Fruit fly (Drosophila melanogaster) whole organism, embryonic: Measurements from ENCODE around the gene CG7182.
A peak's percentile ranks its signal among the peaks of the same experiment; 100 is the strongest.

Experiments
- ATbp ChIP-seq: fragments of 200-800 bp; sonication (Bioruptor generic); optimal IDR thresholded peaks from 2 replicates; lab custom pipeline; 2017; ENCODE audit warnings: missing biosample characterization, mild to moderate bottlenecking, missing genetic modification characterization, missing genetic modification reagents
- B-H1 ChIP-seq: fragments of 200-800 bp; sonication (Bioruptor generic); IDR thresholded peaks from 3 replicates; pipeline ENCODE4 v1.3.6; 2022; ENCODE audit warnings: missing biosample characterization, missing genetic modification characterization
- BEAF-32 ChIP-seq: fragments of 200-800 bp; sonication (Bioruptor generic); optimal IDR thresholded peaks from 3 replicates; lab custom pipeline; 2017; ENCODE audit warnings: missing biosample characterization, missing genetic modification characterization, mild to moderate bottlenecking, moderate library complexity, missing genetic modification reagents
- Bdp1 ChIP-seq: fragments of 200-800 bp; sonication (Bioruptor generic); optimal IDR thresholded peaks from 3 replicates; lab custom pipeline; 2016; ENCODE audit warnings: missing biosample characterization, missing genetic modification characterization
- CG10147 ChIP-seq: fragments of 200-800 bp; sonication (Bioruptor generic); optimal IDR thresholded peaks from 2 replicates; lab custom pipeline; 2019; ENCODE audit warnings: missing biosample characterization, mild to moderate bottlenecking, missing genetic modification characterization, moderate library complexity
- CG12236 ChIP-seq: fragments of 200-800 bp; sonication (Bioruptor generic); optimal IDR thresholded peaks from 2 replicates; lab custom pipeline; 2016; ENCODE audit warnings: missing biosample characterization, missing genetic modification characterization
- CG12744 ChIP-seq: fragments of 200-800 bp; sonication (Bioruptor generic); optimal IDR thresholded peaks from 2 replicates; lab custom pipeline; 2016; ENCODE audit warnings: missing biosample characterization, missing genetic modification characterization
- CG15011 ChIP-seq: fragments of 200-800 bp; sonication (Bioruptor generic); optimal IDR thresholded peaks from 3 replicates; lab custom pipeline; 2018; ENCODE audit warnings: missing biosample characterization, mild to moderate bottlenecking, missing genetic modification characterization
- CG1603 ChIP-seq: fragments of 200-800 bp; sonication (Bioruptor generic); optimal IDR thresholded peaks from 2 replicates; lab custom pipeline; 2019; ENCODE audit warnings: missing biosample characterization, mild to moderate bottlenecking, missing genetic modification characterization, moderate library complexity
- CG1647 ChIP-seq: fragments of 200-800 bp; sonication (Bioruptor generic); optimal IDR thresholded peaks from 3 replicates; lab custom pipeline; 2016; ENCODE audit warnings: missing biosample characterization, missing genetic modification characterization
- CG17328 ChIP-seq: fragments of 200-800 bp; sonication (Bioruptor generic); IDR thresholded peaks from 2 replicates; pipeline ENCODE4 v1.3.6; 2022; ENCODE audit warnings: missing biosample characterization, missing genetic modification characterization
- CG17568 ChIP-seq: fragments of 200-800 bp; sonication (Bioruptor generic); optimal IDR thresholded peaks from 2 replicates; lab custom pipeline; 2018; ENCODE audit warnings: missing biosample characterization, mild to moderate bottlenecking, missing genetic modification characterization, moderate library complexity
- CG17612 ChIP-seq: fragments of 200-800 bp; sonication (Bioruptor generic); IDR thresholded peaks from 2 replicates; pipeline ENCODE4 v1.3.6; 2022; ENCODE audit warnings: missing biosample characterization, missing genetic modification characterization
- CG17912 ChIP-seq: fragments of 200-800 bp; sonication (Bioruptor generic); optimal IDR thresholded peaks from 2 replicates; lab custom pipeline; 2018; ENCODE audit warnings: missing biosample characterization, mild to moderate bottlenecking, missing genetic modification characterization
- CG18619 ChIP-seq: fragments of 200-800 bp; sonication (Bioruptor generic); optimal IDR thresholded peaks from 3 replicates; lab custom pipeline; 2017; ENCODE audit warnings: missing biosample characterization, mild to moderate bottlenecking, missing genetic modification characterization
- CG3281 ChIP-seq: fragments of 200-800 bp; sonication (Bioruptor generic); optimal IDR thresholded peaks from 3 replicates; lab custom pipeline; 2017; ENCODE audit warnings: missing biosample characterization, mild to moderate bottlenecking, missing genetic modification characterization
- CG34422 ChIP-seq: fragments of 200-800 bp; sonication (Bioruptor generic); IDR thresholded peaks from 3 replicates; pipeline ENCODE4 v1.3.6; 2022; ENCODE audit warnings: missing biosample characterization, missing genetic modification characterization
- CG3726 ChIP-seq: fragments of 200-800 bp; sonication (Bioruptor generic); IDR thresholded peaks from 3 replicates; pipeline ENCODE4, ENCODE4 v1.3.6; 2022; ENCODE audit warnings: missing biosample characterization, missing genetic modification characterization
- CG3838 ChIP-seq: fragments of 200-800 bp; sonication (Bioruptor generic); optimal IDR thresholded peaks from 3 replicates; lab custom pipeline; 2016; ENCODE audit warnings: missing biosample characterization, missing genetic modification characterization
- CG43689 ChIP-seq: fragments of 200-800 bp; sonication (Bioruptor generic); IDR thresholded peaks from 2 replicates; pipeline ENCODE4 v1.3.6; 2022; ENCODE audit warnings: missing biosample characterization, missing genetic modification characterization
- CG6175 ChIP-seq: fragments of 200-800 bp; sonication (Bioruptor generic); IDR thresholded peaks from 3 replicates; pipeline ENCODE4 v1.3.6; 2022; ENCODE audit warnings: missing biosample characterization, missing genetic modification characterization
- CG6854 ChIP-seq: fragments of 200-800 bp; sonication (Bioruptor generic); optimal IDR thresholded peaks from 3 replicates; lab custom pipeline; 2017; ENCODE audit warnings: missing biosample characterization, mild to moderate bottlenecking, missing genetic modification characterization
- CG7271 ChIP-seq: fragments of 200-800 bp; sonication (Bioruptor generic); optimal IDR thresholded peaks from 2 replicates; lab custom pipeline; 2018; ENCODE audit warnings: missing biosample characterization, mild to moderate bottlenecking, missing genetic modification characterization, moderate library complexity
- CG7963 ChIP-seq: fragments of 200-800 bp; sonication (Bioruptor generic); IDR thresholded peaks from 3 replicates; pipeline ENCODE4 v1.3.6; 2022; ENCODE audit warnings: missing biosample characterization, missing genetic modification characterization; ENCODE audit not compliant: partially characterized antibody
- CG8089 ChIP-seq: fragments of 200-800 bp; sonication (Bioruptor generic); optimal IDR thresholded peaks from 3 replicates; lab custom pipeline; 2016; ENCODE audit warnings: missing biosample characterization, missing genetic modification characterization
- CG8944 ChIP-seq: fragments of 200-800 bp; sonication (Bioruptor generic); optimal IDR thresholded peaks from 3 replicates; lab custom pipeline; 2016; ENCODE audit warnings: missing biosample characterization, missing genetic modification characterization
- ERR ChIP-seq: fragments of 200-800 bp; sonication (Bioruptor generic); optimal IDR thresholded peaks from 2 replicates; lab custom pipeline; 2016; ENCODE audit warnings: missing biosample characterization, missing genetic modification characterization
- Fer1 ChIP-seq: fragments of 200-800 bp; sonication (Bioruptor generic); optimal IDR thresholded peaks from 2 replicates; lab custom pipeline; 2017; ENCODE audit warnings: missing biosample characterization, mild to moderate bottlenecking, missing genetic modification characterization
- Fer2 ChIP-seq: fragments of 200-800 bp; sonication (Bioruptor generic); optimal IDR thresholded peaks from 2 replicates; lab custom pipeline; 2018; ENCODE audit warnings: missing biosample characterization, mild to moderate bottlenecking, missing genetic modification characterization, moderate library complexity
- HHEX ChIP-seq: fragments of 200-800 bp; sonication (Bioruptor generic); optimal IDR thresholded peaks from 3 replicates; lab custom pipeline; 2017; ENCODE audit warnings: missing biosample characterization, mild to moderate bottlenecking, missing genetic modification characterization, missing genetic modification reagents
- Hr78 ChIP-seq, 2 experiments: fragments of 200-800 bp in 1 of 2; fragments of >200 bp in 1 of 2; sonication (Bioruptor generic) in 1 of 2; optimal IDR thresholded peaks; 2 replicates each; lab custom pipeline; 2017 to 2019; ENCODE audit warnings: missing biosample characterization in 2 of 2, missing genetic modification characterization in 2 of 2, mild to moderate bottlenecking in 1 of 2, moderate library complexity in 1 of 2
- Mad ChIP-seq: fragments of 200-800 bp; sonication (Bioruptor generic); optimal IDR thresholded peaks from 2 replicates; lab custom pipeline; 2016; ENCODE audit warnings: missing biosample characterization, missing genetic modification characterization
- Oli ChIP-seq: fragments of 200-800 bp; sonication (Bioruptor generic); optimal IDR thresholded peaks from 2 replicates; lab custom pipeline; 2018; ENCODE audit warnings: missing biosample characterization, mild to moderate bottlenecking, missing genetic modification characterization, moderate library complexity
- Xbp1 ChIP-seq: fragments of 200-800 bp; sonication (Bioruptor generic); optimal IDR thresholded peaks from 3 replicates; lab custom pipeline; 2016; ENCODE audit warnings: missing biosample characterization, mild to moderate bottlenecking, missing genetic modification characterization
- bbx ChIP-seq: fragments of 200-800 bp; sonication (Bioruptor generic); IDR thresholded peaks from 2 replicates; pipeline ENCODE4 v1.3.6; 2022; ENCODE audit warnings: missing biosample characterization, missing genetic modification characterization; ENCODE audit not compliant: partially characterized antibody
- br ChIP-seq: fragments of >200 bp; optimal IDR thresholded peaks from 2 replicates; lab custom pipeline; 2017
- da ChIP-seq: fragments of 200-800 bp; sonication (Bioruptor generic); optimal IDR thresholded peaks from 2 replicates; lab custom pipeline; 2016; ENCODE audit warnings: missing biosample characterization, missing genetic modification characterization
- dm ChIP-seq: fragments of 200-800 bp; sonication (Bioruptor generic); optimal IDR thresholded peaks from 3 replicates; lab custom pipeline; 2016; ENCODE audit warnings: missing biosample characterization, missing genetic modification characterization
- fd64A ChIP-seq: fragments of 200-800 bp; sonication (Bioruptor generic); optimal IDR thresholded peaks from 3 replicates; lab custom pipeline; 2018; ENCODE audit warnings: missing biosample characterization, mild to moderate bottlenecking, missing genetic modification characterization
- gcm ChIP-seq: fragments of 200-800 bp; sonication (Bioruptor generic); optimal IDR thresholded peaks from 2 replicates; lab custom pipeline; 2019; ENCODE audit warnings: missing biosample characterization, mild to moderate bottlenecking, missing genetic modification characterization, moderate library complexity
- gfzf ChIP-seq: fragments of 200-800 bp; sonication (Bioruptor generic); optimal IDR thresholded peaks from 2 replicates; lab custom pipeline; 2016; ENCODE audit warnings: missing biosample characterization, mild to moderate bottlenecking, missing genetic modification characterization, moderate library complexity
- lilli ChIP-seq: fragments of 200-800 bp; sonication (Bioruptor generic); optimal IDR thresholded peaks from 3 replicates; lab custom pipeline; 2016; ENCODE audit warnings: missing biosample characterization, missing genetic modification characterization
- luna ChIP-seq: fragments of 200-800 bp; sonication (Bioruptor generic); optimal IDR thresholded peaks from 2 replicates; lab custom pipeline; 2016; ENCODE audit warnings: missing biosample characterization, missing genetic modification characterization
- nau ChIP-seq: fragments of 200-800 bp; sonication (Bioruptor generic); optimal IDR thresholded peaks from 3 replicates; lab custom pipeline; 2017; ENCODE audit warnings: missing biosample characterization, mild to moderate bottlenecking, missing genetic modification characterization, missing genetic modification reagents
- nmo ChIP-seq: fragments of 200-800 bp; sonication (Bioruptor generic); optimal IDR thresholded peaks from 2 replicates; lab custom pipeline; 2018; ENCODE audit warnings: missing biosample characterization, mild to moderate bottlenecking, missing genetic modification characterization, moderate library complexity
- ro ChIP-seq: fragments of 200-800 bp; sonication (Bioruptor generic); IDR thresholded peaks from 2 replicates; pipeline ENCODE4 v1.3.6; 2022; ENCODE audit warnings: missing biosample characterization, missing genetic modification characterization
- sob ChIP-seq: fragments of 200-800 bp; sonication (Bioruptor generic); IDR thresholded peaks from 2 replicates; pipeline ENCODE4 v1.3.6; 2022; ENCODE audit warnings: missing biosample characterization, missing genetic modification characterization
- tna ChIP-seq: fragments of 200-800 bp; sonication (Bioruptor generic); IDR thresholded peaks from 2 replicates; pipeline ENCODE4 v1.3.6; 2022; ENCODE audit warnings: missing biosample characterization, missing genetic modification characterization; ENCODE audit not compliant: partially characterized antibody

CG7182 gene

DNA sequence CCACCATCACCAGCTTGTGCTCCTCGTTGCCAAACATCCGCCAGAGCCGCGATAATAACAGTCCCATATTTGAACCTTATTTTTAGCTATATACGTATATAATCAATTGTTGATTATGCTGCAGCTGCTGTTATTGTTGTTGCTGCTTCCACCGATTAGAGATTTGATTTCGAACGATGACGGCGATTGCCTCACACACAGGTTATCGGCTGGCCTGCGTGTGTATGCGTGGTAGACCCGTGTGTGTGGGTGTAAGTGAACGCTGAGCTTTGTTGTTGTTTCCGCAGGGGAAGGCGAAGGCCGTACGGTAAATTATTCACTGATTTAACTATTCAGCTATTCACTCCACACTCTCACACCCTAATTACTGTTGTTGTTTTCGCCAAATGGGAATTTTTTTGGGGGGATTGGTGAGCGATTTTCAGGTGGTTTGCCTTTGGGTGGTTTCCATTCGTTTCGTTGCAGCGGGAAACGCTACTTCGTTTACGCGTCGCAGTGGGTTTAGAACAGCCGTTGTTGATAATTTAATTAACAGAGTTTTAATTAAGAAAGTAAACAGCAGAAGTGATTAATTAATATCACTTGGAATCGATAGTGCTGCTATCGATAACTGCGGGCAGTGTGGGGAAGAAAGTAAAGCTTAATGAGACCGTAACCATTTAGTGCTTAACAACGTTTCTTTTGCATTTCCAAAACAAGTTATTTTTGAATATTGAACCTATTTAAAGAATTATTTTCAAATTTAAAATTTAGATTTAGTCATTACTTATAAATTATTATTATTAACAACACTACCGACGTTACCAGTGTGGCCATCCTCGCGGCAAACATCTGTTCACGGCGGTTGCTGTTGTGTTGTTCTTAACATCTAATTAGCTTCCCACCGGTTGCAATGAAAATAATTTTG lies 46.7 kb downstream of the CG7182 start, which contains the start of the genes Arl5 and CG13671:
Gene Arl5 (minus strand): TSS at position 616 of the 907 bp plus-strand sequence.
Gene CG13671 (plus strand): TSS at position 841 of the 907 bp plus-strand sequence.
- TF ChIP-seq da (no peak), gfzf (GFP tag; lab: Kevin White, UChicago) (peak; percentile 44), CG12236 (peak; percentile 5), dm (GFP tag; lab: Kevin White, UChicago) (no peak), CG3838 (no peak), bbx (GFP tag; lab: Robert Waterston, UW) (peak; percentile 53), HHEX (peak; percentile 65), CG12744 (GFP tag; lab: Kevin White, UChicago) (no peak), CG15011 (no peak), fd64A (no peak), B-H1 (GFP tag; lab: Robert Waterston, UW) (peak; percentile 69; the same call in 1 of the 3 replicates), sob (peak; percentile 91), gcm (GFP tag; lab: Kevin White, UChicago) (peak; percentile 51), CG8944 (GFP tag; lab: Kevin White, UChicago) (peak; percentile 39), Hr78 (GFP tag; optimal IDR thresholded peaks at IDR 0.05; lab: Kevin White, UChicago) (no peak), CG17912 (GFP tag; lab: Kevin White, UChicago) (no peak), CG3281 (GFP tag; lab: Kevin White, UChicago) (peak; percentile 72), ERR (GFP tag; lab: Kevin White, UChicago) (peak; percentile 13), CG1603 (tag; lab: Kevin White, UChicago) (peak; percentile 25), CG1647 (GFP tag; lab: Kevin White, UChicago) (peak; percentile 70), ro (GFP tag; lab: Robert Waterston, UW) (peak; percentile 20; the same call in 1 of the 2 replicates), br (lab: Kevin White, UChicago) (no peak), Fer2 (tag; lab: Kevin White, UChicago) (no peak), CG3726 (GFP tag; lab: Robert Waterston, UW) (peak; percentile 53; the same call in 1 of the 3 replicates), CG18619 (peak; percentile 69), CG17328 (GFP tag; lab: Robert Waterston, UW) (peak; percentile 83), ATbp (GFP tag; lab: Kevin White, UChicago) (peak; percentile 34), CG6175 (0 out of 3 replicates have a peak, but pooled peaks have one; percentile 42), nmo (GFP tag; lab: Kevin White, UChicago) (peak; percentile 81), CG34422 (peak; percentile 78), Xbp1 (peak; percentile 89), CG8089 (GFP tag; lab: Kevin White, UChicago) (peak; percentile 24), CG17568 (GFP tag; lab: Kevin White, UChicago) (no peak), tna (GFP tag; lab: Robert Waterston, UW) (no peak), Fer1 (GFP tag; lab: Kevin White, UChicago) (peak; percentile 38), CG17612 (GFP tag; lab: Robert Waterston, UW) (0 out of 2 replicates have a peak, but pooled peaks have one; percentile 33), CG7271 (tag; lab: Kevin White, UChicago) (peak; percentile 84), CG6854 (no peak), Bdp1 (GFP tag; lab: Kevin White, UChicago) (peak; percentile 61), CG43689 (GFP tag; lab: Robert Waterston, UW) (peak; percentile 41; the same call in 1 of the 2 replicates), nau (GFP tag; lab: Kevin White, UChicago) (peak; percentile 25), CG10147 (GFP tag; lab: Kevin White, UChicago) (peak; percentile 63), BEAF-32 (peak; percentile 85), Oli (peak; percentile 46), Mad (GFP tag; lab: Kevin White, UChicago) (peak; percentile 77), lilli (GFP tag; lab: Kevin White, UChicago) (peak; percentile 85), CG7963 (GFP tag; lab: Robert Waterston, UW) (peak; percentile 67), luna (GFP tag; lab: Kevin White, UChicago) (peak; percentile 58)
